Worm (Caenorhabditis elegans) whole organism, L4/young adult: ENCODE results near the gene C04C3.9.
"Not testable (repeated sequence)": the region's sequence is repeated elsewhere in the genome, so short reads cannot be mapped to it uniquely, and the experiment has no call there.

ENCODE experiments used
- W03F9.2 ChIP-seq: fragments of 150-350 bp; optimal IDR thresholded peaks from 2 replicates; lab custom pipeline; 2014; ENCODE audit warnings: missing biosample characterization, missing genetic modification characterization
- dao-5 ChIP-seq: sonication (generic microtip); optimal IDR thresholded peaks from 2 replicates; lab custom pipeline; 2016; ENCODE audit warnings: missing genotype, missing genetic modification characterization, moderate library complexity, missing compliant biosample characterization

- TF ChIP-seq W03F9.2; dao-5 (tag; lab: Kevin White, UChicago): not testable (repeated sequence)
Observed at ce11 chrIV:3389999-3390398, 38.3 kb downstream of the C04C3.9 start, which contains the start of gene B0546.5.
